Worm (Caenorhabditis elegans): ENCODE results near the gene srbc-70.
A peak's percentile ranks its signal among the peaks of the same experiment; 100 is the strongest.

srbc-70 gene

DNA sequence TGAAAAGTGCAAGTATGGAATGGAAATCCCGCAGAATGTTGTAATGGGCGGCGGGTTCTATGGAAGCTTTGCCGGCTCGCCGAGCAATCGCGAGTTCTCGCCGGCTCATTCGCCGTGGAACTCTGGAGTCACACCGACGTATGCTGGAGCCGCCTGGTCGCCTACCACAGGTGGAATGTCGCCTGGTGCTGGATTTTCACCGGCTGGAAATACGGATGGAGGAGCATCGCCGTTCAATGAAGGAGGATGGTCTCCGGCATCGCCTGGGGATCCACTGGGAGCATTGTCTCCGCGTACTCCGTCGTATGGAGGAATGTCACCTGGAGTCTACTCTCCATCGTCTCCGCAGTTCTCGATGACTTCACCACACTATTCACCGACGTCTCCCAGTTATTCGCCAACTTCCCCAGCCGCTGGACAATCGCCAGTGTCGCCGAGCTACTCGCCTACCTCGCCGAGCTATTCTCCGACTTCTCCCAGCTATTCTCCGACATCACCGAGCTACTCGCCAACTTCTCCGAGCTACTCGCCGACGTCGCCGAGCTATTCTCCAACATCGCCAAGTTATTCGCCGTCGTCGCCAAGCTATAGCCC lies 27.3 kb upstream of the srbc-70 start:
- TF ChIP-seq set-16 (GFP tag; IDR thresholded peaks at IDR 0.05) (peak; percentile 77), hlh-11 (tag; optimal IDR thresholded peaks at IDR 0.05) (no peak)

DNA sequence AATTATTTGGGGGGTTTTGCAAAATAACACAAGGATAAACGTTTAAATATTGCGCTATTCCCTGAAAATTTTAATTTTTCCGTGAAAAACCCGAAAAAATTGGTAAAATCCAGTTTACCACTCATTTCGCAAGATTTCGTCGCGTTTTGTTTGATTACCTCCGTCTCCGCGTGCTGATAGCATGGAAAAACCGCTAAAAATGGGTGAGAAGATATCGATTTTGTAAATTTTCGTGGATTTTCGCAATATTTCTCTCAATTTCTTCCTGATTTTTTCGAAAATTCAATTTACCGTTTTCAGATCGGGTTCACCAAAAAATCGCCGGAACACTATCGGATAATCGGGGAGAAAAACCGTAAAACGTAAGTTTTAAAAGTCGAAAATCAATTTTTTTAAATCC lies 20.0 kb upstream of the srbc-70 start, which contains the start of gene ama-1:
TSS of gene ama-1 (plus strand) at position 301 of the 400 bp plus-strand sequence.
- TF ChIP-seq lin-15B (tag; optimal IDR thresholded peaks at IDR 0.05) = no peak
- TF ChIP-seq dpl-1 (GFP tag; optimal IDR thresholded peaks at IDR 0.05) = no peak
- no peak for TF ChIP-seq daf-8 (GFP tag; IDR thresholded peaks at IDR 0.05)
- no peak for TF ChIP-seq vab-7 (GFP tag; IDR thresholded peaks at IDR 0.05)
- no peak for TF ChIP-seq egl-43 (GFP tag; IDR thresholded peaks at IDR 0.05)

DNA sequence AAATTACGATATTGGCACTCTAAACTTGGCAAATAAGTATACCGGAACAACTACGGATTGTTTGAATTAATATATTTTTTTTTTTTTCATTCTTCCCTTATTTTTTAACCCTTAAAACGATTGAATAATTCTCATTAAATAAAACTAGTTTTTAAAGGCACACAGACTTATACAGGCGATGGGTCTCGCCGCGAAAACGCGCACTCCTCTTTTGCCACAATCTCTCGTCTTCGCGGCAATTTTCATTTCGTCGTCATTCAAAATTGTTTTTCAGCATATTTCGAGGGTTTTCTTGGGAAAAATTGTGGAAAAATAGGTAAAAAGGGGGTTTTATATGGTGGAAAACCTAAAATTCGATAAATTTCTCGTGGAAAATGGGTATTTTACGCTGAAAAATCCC lies 19.5 kb upstream of the srbc-70 start:
- TF ChIP-seq ztf-7 (tag; optimal IDR thresholded peaks at IDR 0.05) (no peak), mes-2 (tag; optimal IDR thresholded peaks at IDR 0.05; ENCODE audit: poor library complexity, severe bottlenecking) (peak; percentile 74), ctbp-1 (GFP tag; IDR thresholded peaks at IDR 0.05) (no peak), aha-1 (tag) (peak; percentile 71), pha-4 (GFP tag; IDR thresholded peaks at IDR 0.05) (no peak; the same call in 1 of the 2 replicates), pha-4 (tag; optimal IDR thresholded peaks at IDR 0.05) (no peak), duxl-1 (tag; optimal IDR thresholded peaks at IDR 0.05; ENCODE audit: poor library complexity) (peak; percentile 15), daf-16 (GFP tag; optimal IDR thresholded peaks at IDR 0.05) (no peak), daf-16 (tag; optimal IDR thresholded peaks at IDR 0.05) (peak; percentile 0), rbr-2 (tag; optimal IDR thresholded peaks at IDR 0.05) (peak; percentile 42), zfp-3 (GFP tag; conservative IDR thresholded peaks at IDR 0.05) (no peak), T20F7.1 (GFP tag; optimal IDR thresholded peaks at IDR 0.05) (no peak), nhr-102 (tag; optimal IDR thresholded peaks at IDR 0.05) (no peak), zag-1 (tag; optimal IDR thresholded peaks at IDR 0.05) (no peak), dpl-1 (GFP tag; optimal IDR thresholded peaks at IDR 0.05) (peak; percentile 74), zfp-2 (tag; optimal IDR thresholded peaks at IDR 0.05) (no peak), lsy-2 (tag; optimal IDR thresholded peaks at IDR 0.05) (peak in 1 of 2 experiments; percentile 80), nhr-237 (tag; optimal IDR thresholded peaks at IDR 0.05) (no peak), ZK337.2 (GFP tag; IDR thresholded peaks at IDR 0.05) (no peak), lin-38 (GFP tag; IDR thresholded peaks at IDR 0.05) (peak; percentile 55), ceh-82 (tag; optimal IDR thresholded peaks at IDR 0.05) (no peak), nhr-10 (tag; optimal IDR thresholded peaks at IDR 0.05) (no peak), nhr-42 (GFP tag; IDR thresholded peaks at IDR 0.05) (no peak), mep-1 (tag; optimal IDR thresholded peaks at IDR 0.05) (peak; percentile 11), egl-43 (GFP tag; IDR thresholded peaks at IDR 0.05) (no peak), cey-2 (tag; optimal IDR thresholded peaks at IDR 0.05; ENCODE audit: borderline replicate concordance, insufficient read depth) (no peak), dve-1 (tag; optimal IDR thresholded peaks at IDR 0.05; ENCODE audit: insufficient read depth) (peak; percentile 32)

DNA sequence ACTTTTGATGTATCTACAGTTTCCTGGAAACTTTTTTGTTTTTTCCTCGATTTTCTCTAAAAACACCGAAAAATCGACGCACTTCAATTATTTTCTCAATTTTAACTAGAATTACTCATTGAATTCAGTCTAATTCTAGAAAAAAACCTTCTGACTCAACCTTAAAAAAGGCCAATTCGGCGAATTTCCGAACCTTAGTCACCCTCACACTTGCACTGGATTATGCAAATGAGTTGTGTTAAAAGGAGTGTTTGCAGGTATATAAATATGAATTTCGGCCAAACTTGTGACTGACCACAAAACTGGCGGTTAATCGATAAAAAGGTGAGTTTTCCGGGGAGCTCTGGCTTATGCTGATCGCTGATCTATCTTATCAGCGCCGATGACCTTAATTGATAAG lies 18.7 kb upstream of the srbc-70 start, which contains the start of gene ttr-20:
TSS of gene ttr-20 (plus strand) at position 301 of the 400 bp plus-strand sequence.
- TF ChIP-seq F49E8.2 (tag; optimal IDR thresholded peaks at IDR 0.05; ENCODE audit: borderline replicate concordance) (no peak), aha-1 (tag) (peak; percentile 50)

DNA sequence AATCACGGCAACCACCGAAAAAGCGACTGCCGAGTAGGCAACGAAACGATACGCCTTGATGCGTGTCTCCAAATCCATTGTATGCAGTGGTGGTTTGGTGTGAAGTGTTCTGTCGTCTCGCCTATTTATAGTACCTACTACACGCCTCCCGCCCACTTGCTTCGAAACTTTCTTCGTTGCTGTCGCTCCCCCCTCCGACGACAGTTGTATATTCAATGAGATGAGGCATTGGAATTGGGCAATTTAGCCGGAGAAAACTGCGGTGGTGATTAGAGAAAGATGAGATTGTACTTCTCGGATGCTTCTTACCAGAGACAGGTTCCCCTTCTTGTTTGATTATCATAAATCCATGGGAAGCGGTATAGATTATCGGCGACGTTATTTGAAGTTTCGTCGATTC lies 16.7 kb upstream of the srbc-70 start, which contains the start of gene col-34:
TSS of gene col-34 (minus strand) at position 101 of the 400 bp plus-strand sequence.
- TF ChIP-seq attf-4 (tag; optimal IDR thresholded peaks at IDR 0.05) (no peak), dmd-6 (GFP tag; IDR thresholded peaks at IDR 0.05) (no peak), F44E2.7 (GFP tag; IDR thresholded peaks at IDR 0.05) (no peak), F26F4.8 (GFP tag; conservative IDR thresholded peaks at IDR 0.05) (no peak), lsy-2 (tag; optimal IDR thresholded peaks at IDR 0.05) (no peak), spr-3 (GFP tag; optimal IDR thresholded peaks at IDR 0.05) (no peak), Y48G9A.11 (GFP tag; IDR thresholded peaks at IDR 0.05) (no peak), pqm-1 (tag; optimal IDR thresholded peaks at IDR 0.05) (no peak), nhr-237 (tag; optimal IDR thresholded peaks at IDR 0.05) (no peak), lin-15B (tag; optimal IDR thresholded peaks at IDR 0.05) (no peak), T26A8.4 (GFP tag; IDR thresholded peaks at IDR 0.05) (no peak), rbr-2 (tag; optimal IDR thresholded peaks at IDR 0.05) (no peak), madf-9 (GFP tag; conservative IDR thresholded peaks at IDR 0.05) (no peak), ceh-62 (tag; optimal IDR thresholded peaks at IDR 0.05) (no peak), ZK337.2 (GFP tag; IDR thresholded peaks at IDR 0.05) (no peak), daf-8 (GFP tag; IDR thresholded peaks at IDR 0.05) (no peak), jun-1 (tag; optimal IDR thresholded peaks at IDR 0.05) (no peak), zip-2 (tag; optimal IDR thresholded peaks at IDR 0.05) (no peak)
